Worm (Caenorhabditis elegans): ENCODE results near the gene T28C6.11.

The T28C6.11 gene

ce11 chrIV:8840161-8840765 is at the start of gene T28C6.11, which contains the start of gene T11B7.1:
Gene T28C6.11, minus strand, starts transcription at chrIV:8840261.
Gene T11B7.1, plus strand, starts transcription at chrIV:8840715.
- TF ChIP-seq fkh-10 (GFP tag; optimal IDR thresholded peaks at IDR 0.05) (no peak), ceh-9 (tag; optimal IDR thresholded peaks at IDR 0.05) (no peak), skn-1 (tag; optimal IDR thresholded peaks at IDR 0.05) (no peak), lsy-12 (tag; optimal IDR thresholded peaks at IDR 0.05) (no peak), elt-3 (tag; optimal IDR thresholded peaks at IDR 0.05) (no peak), daf-12 (tag; optimal IDR thresholded peaks at IDR 0.05) (no peak), ztf-11 (tag; optimal IDR thresholded peaks at IDR 0.05) (no peak), aly-2 (tag; optimal IDR thresholded peaks at IDR 0.05) (no peak), nhr-237 (tag; optimal IDR thresholded peaks at IDR 0.05) (no peak), unc-39 (tag; optimal IDR thresholded peaks at IDR 0.05) (no peak), nhr-77 (tag; optimal IDR thresholded peaks at IDR 0.05) (no peak), nhr-43 (tag; optimal IDR thresholded peaks at IDR 0.05; ENCODE audit: poor library complexity, severe bottlenecking) (no peak), nhr-67 (tag; optimal IDR thresholded peaks at IDR 0.05) (no peak), ztf-4 (tag; optimal IDR thresholded peaks at IDR 0.05) (no peak), ZK546.5 (tag; optimal IDR thresholded peaks at IDR 0.05) (no peak), sea-2 (GFP tag; optimal IDR thresholded peaks at IDR 0.05) (no peak), nhr-11 (tag; optimal IDR thresholded peaks at IDR 0.05) (no peak), elt-1 (tag; optimal IDR thresholded peaks at IDR 0.05) (no peak), ceh-16 (tag; optimal IDR thresholded peaks at IDR 0.05) (no peak)

ce11 chrIV:8888525-8889026 is 48.5 kb upstream of the T28C6.11 start, which contains the start of gene oma-1:
Gene oma-1, plus strand, starts transcription at chrIV:8888976.
- TF ChIP-seq lsy-12 (tag; optimal IDR thresholded peaks at IDR 0.05) (no peak), fos-1 (tag; optimal IDR thresholded peaks at IDR 0.05) (no peak), ztf-4 (tag; optimal IDR thresholded peaks at IDR 0.05) (no peak)

- TF ChIP-seq nfya-1 (tag; optimal IDR thresholded peaks at IDR 0.05; ENCODE audit: insufficient read depth) (no peak), nhr-25 (tag; optimal IDR thresholded peaks at IDR 0.05) (no peak), zag-1 (tag; optimal IDR thresholded peaks at IDR 0.05) (no peak), lin-15B (tag; optimal IDR thresholded peaks at IDR 0.05) (no peak), ceh-9 (tag; optimal IDR thresholded peaks at IDR 0.05) (no peak), daf-12 (tag; optimal IDR thresholded peaks at IDR 0.05) (no peak), pqm-1 (tag; optimal IDR thresholded peaks at IDR 0.05) (no peak), pha-4 (tag; optimal IDR thresholded peaks at IDR 0.05) (no peak), ceh-28 (tag; optimal IDR thresholded peaks at IDR 0.05) (no peak), aly-2 (tag; optimal IDR thresholded peaks at IDR 0.05) (no peak)
Measured at ce11 chrIV:8886228-8886627, 46.2 kb upstream of the T28C6.11 start, which contains the start of gene C09G9.5. Gene C09G9.5, plus strand, starts transcription at chrIV:8886528.

DNA sequence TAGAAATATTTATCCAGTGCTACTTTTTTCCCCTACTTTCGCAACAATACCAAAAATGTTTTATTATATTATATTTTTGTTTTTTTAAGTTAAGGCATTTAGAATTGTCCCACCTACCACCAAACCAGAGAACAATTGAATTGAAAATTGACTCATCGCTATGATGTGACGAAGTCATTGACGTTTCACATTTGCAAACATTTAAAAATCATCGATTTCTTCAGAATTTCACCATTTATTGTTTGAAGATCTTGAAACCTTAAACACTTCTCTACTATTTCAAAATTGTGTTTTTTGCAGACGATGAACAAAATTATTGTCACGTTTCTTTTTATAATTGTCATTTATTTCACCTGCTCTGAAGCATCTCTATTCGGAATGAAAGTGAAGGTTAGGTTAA is 41.1 kb upstream of the T28C6.11 start, which contains the start of gene C09G9.8:
TSS of gene C09G9.8 (plus strand) at position 301 of the 400 bp plus-strand sequence.
- no peak for TF ChIP-seq egl-27 (tag; optimal IDR thresholded peaks at IDR 0.05)
- no peak for TF ChIP-seq daf-12 (tag; optimal IDR thresholded peaks at IDR 0.05)
- TF ChIP-seq skn-1 (tag; optimal IDR thresholded peaks at IDR 0.05) = no peak
- no peak for TF ChIP-seq nhr-237 (tag; optimal IDR thresholded peaks at IDR 0.05)
- TF ChIP-seq elt-2 (tag; optimal IDR thresholded peaks at IDR 0.05) = no peak

ce11 chrIV:8879810-8880209 is 39.7 kb upstream of the T28C6.11 start, which contains the start of gene npax-4:
Gene npax-4, minus strand, starts transcription at chrIV:8879910.
- TF ChIP-seq R02D3.7 (tag; optimal IDR thresholded peaks at IDR 0.05) = no peak
- no peak for TF ChIP-seq nhr-25 (tag; optimal IDR thresholded peaks at IDR 0.05)
- TF ChIP-seq fos-1 (tag; optimal IDR thresholded peaks at IDR 0.05) = no peak
- TF ChIP-seq fkh-10 (GFP tag; optimal IDR thresholded peaks at IDR 0.05) = no peak
- TF ChIP-seq fkh-2 (tag; optimal IDR thresholded peaks at IDR 0.05) = no peak
- TF ChIP-seq nhr-11 (tag; optimal IDR thresholded peaks at IDR 0.05) = no peak
- no peak for TF ChIP-seq ztf-4 (tag; optimal IDR thresholded peaks at IDR 0.05)

DNA sequence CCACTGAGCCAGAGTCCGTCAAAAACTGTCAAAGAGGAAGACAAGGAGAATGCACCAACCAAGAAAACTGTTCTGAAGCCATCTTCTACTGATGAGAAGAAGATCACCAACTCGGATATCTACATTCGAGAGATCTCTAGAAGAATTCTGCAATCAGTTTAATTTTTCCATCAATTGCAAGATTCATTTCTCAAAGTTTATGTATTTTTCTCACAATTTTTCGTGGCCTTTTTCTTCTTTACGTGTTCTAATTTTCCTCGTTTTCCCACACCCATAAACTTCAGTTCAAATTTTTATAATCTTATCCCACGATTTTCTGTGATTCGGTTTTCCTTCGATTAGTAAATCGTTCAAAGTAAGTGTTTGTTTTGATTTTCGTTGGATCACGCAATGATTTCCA is 33.8 kb upstream of the T28C6.11 start, which contains the start of gene hdl-2:
TSS of gene hdl-2 (plus strand) at position 301 of the 400 bp plus-strand sequence.
- TF ChIP-seq nfya-1 (tag; optimal IDR thresholded peaks at IDR 0.05; ENCODE audit: insufficient read depth) (no peak), nhr-11 (tag; optimal IDR thresholded peaks at IDR 0.05) (no peak), hmg-11 (tag; optimal IDR thresholded peaks at IDR 0.05) (no peak), ceh-9 (tag; optimal IDR thresholded peaks at IDR 0.05) (no peak), nhr-25 (tag; optimal IDR thresholded peaks at IDR 0.05) (no peak), lsy-12 (tag; optimal IDR thresholded peaks at IDR 0.05) (no peak), aly-2 (tag; optimal IDR thresholded peaks at IDR 0.05) (no peak), R02D3.7 (tag; optimal IDR thresholded peaks at IDR 0.05) (no peak), pha-4 (tag; optimal IDR thresholded peaks at IDR 0.05) (no peak), nhr-76 (tag; optimal IDR thresholded peaks at IDR 0.05) (no peak), eor-1 (tag; optimal IDR thresholded peaks at IDR 0.05) (no peak), elt-3 (tag; optimal IDR thresholded peaks at IDR 0.05) (no peak), nhr-67 (tag; optimal IDR thresholded peaks at IDR 0.05) (no peak), lin-15B (tag; optimal IDR thresholded peaks at IDR 0.05) (no peak), lin-39 (tag; optimal IDR thresholded peaks at IDR 0.05) (no peak), daf-12 (tag; optimal IDR thresholded peaks at IDR 0.05) (no peak), ztf-4 (tag; optimal IDR thresholded peaks at IDR 0.05) (no peak)

All from whole organism, L3 larva.